Comparison of ENCODE assay signal across 1 fruit fly cellular context in the genomic region with DNA sequence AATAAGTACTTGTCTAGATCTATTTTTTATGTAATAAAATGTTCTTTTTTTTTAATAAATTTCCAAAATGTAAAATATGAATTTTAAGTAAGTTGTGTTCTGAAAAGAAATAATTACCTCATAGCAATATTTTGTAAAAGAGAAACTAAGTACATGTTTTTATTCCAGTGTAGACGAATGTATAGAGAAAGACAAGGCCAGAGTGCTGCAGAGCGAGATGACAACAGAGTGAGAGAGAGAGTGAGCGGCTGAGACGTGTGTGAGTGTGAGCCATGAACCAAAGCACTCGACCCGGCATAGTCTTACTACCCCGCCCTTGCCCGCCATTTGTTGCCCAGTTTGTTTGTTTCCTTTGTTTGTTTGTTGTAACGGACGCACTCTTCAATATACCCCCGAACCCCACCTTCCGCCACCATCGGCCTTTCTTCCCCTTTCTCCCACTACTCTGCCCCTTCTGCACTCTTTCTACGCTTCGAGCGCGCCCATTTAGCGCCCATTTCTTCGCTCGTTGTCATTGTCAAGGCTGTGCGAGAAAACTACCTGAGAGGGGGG.
TF ChIP-seq lines count a peak whose summit lies in the region.

No protein-coding gene starts in this region.

TF ChIP-seq in whole organism, embryonic, 481 proteins besides CTCF, POLR2A, EP300 and RAD21 (continued from another document and continues in another):
- TF ChIP-seq nerfin-2 (GFP tag; IDR thresholded peaks at IDR 0.05; lab: Robert Waterston, UW; ENCODE audit: partially characterized antibody) (0 out of 2 replicates have a peak, but pooled peaks have one; percentile 14), sug (tag; optimal IDR thresholded peaks at IDR 0.05; lab: Kevin White, UChicago) (peak; percentile 23), CG12155 (GFP tag; optimal IDR thresholded peaks at IDR 0.05; lab: Kevin White, UChicago) (no peak), ken (GFP tag; IDR thresholded peaks at IDR 0.05; lab: Robert Waterston, UW) (peak; percentile 80), ranshi (GFP tag; IDR thresholded peaks at IDR 0.05; lab: Robert Waterston, UW) (peak; percentile 36; the same call in 1 of the 2 replicates), CG1792 (GFP tag; optimal IDR thresholded peaks at IDR 0.05; lab: Kevin White, UChicago) (peak; percentile 50), row (GFP tag; IDR thresholded peaks at IDR 0.05; lab: Robert Waterston, UW) (peak; percentile 57; the same call in 2 of the 3 replicates), NC2α (GFP tag; optimal IDR thresholded peaks at IDR 0.05; lab: Kevin White, UChicago) (peak; percentile 41), Trl (optimal IDR thresholded peaks at IDR 0.05; lab: Kevin White, UChicago) (peak; percentile 69 to 70), Trl (GFP tag; optimal IDR thresholded peaks at IDR 0.05; lab: Kevin White, UChicago) (peak; percentile 61), CG8765 (GFP tag; IDR thresholded peaks at IDR 0.05; lab: Robert Waterston, UW) (peak; percentile 29; the same call in 1 of the 2 replicates), Vsx1 (GFP tag; optimal IDR thresholded peaks at IDR 0.05; lab: Kevin White, UChicago) (peak; percentile 2), CG9727 (GFP tag; optimal IDR thresholded peaks at IDR 0.05; lab: Kevin White, UChicago) (peak; percentile 81), CG8924 (tag; optimal IDR thresholded peaks at IDR 0.05; lab: Kevin White, UChicago) (peak; percentile 73), CG1024 (GFP tag; IDR thresholded peaks at IDR 0.05; lab: Robert Waterston, UW) (no peak), da (GFP tag; optimal IDR thresholded peaks at IDR 0.05; lab: Kevin White, UChicago) (no peak), CG10543 (GFP tag; optimal IDR thresholded peaks at IDR 0.05; lab: Kevin White, UChicago) (peak; percentile 43), disco-r (GFP tag; optimal IDR thresholded peaks at IDR 0.05; lab: Kevin White, UChicago) (peak; percentile 5), CG16863 (GFP tag; optimal IDR thresholded peaks at IDR 0.05; lab: Kevin White, UChicago) (peak; percentile 22), lmd (GFP tag; IDR thresholded peaks at IDR 0.05; lab: Robert Waterston, UW) (no peak), CG18599 (GFP tag; optimal IDR thresholded peaks at IDR 0.05; lab: Kevin White, UChicago) (peak; percentile 74), CG6813 (GFP tag; optimal IDR thresholded peaks at IDR 0.05; lab: Kevin White, UChicago) (peak; percentile 85), Med (GFP tag; lab: Kevin White, UChicago) (peak; percentile 91), corto (GFP tag; optimal IDR thresholded peaks at IDR 0.05; lab: Kevin White, UChicago) (no peak), CG32532 (GFP tag; IDR thresholded peaks at IDR 0.05; lab: Robert Waterston, UW) (peak; percentile 50; the same call in 1 of the 2 replicates), ewg (GFP tag; optimal IDR thresholded peaks at IDR 0.05; lab: Kevin White, UChicago) (peak; percentile 64), CG7928 (GFP tag; optimal IDR thresholded peaks at IDR 0.05; lab: Kevin White, UChicago) (no peak), CG6683 (GFP tag; optimal IDR thresholded peaks at IDR 0.05; lab: Kevin White, UChicago) (no peak), bab2 (GFP tag; optimal IDR thresholded peaks at IDR 0.05; lab: Kevin White, UChicago) (peak; percentile 33), slbo (GFP tag; IDR thresholded peaks at IDR 0.05; lab: Robert Waterston, UW) (peak; percentile 50), CG12236 (GFP tag; optimal IDR thresholded peaks at IDR 0.05; lab: Kevin White, UChicago) (no peak), NC2β (GFP tag; optimal IDR thresholded peaks at IDR 0.05; lab: Kevin White, UChicago) (peak; percentile 59), C15 (GFP tag; IDR thresholded peaks at IDR 0.05; lab: Robert Waterston, UW) (no peak), CG8290 (GFP tag; optimal IDR thresholded peaks at IDR 0.05; lab: Kevin White, UChicago) (no peak), CG8290 (tag; optimal IDR thresholded peaks at IDR 0.05; lab: Kevin White, UChicago) (peak; percentile 47 to 71), jumu (GFP tag; optimal IDR thresholded peaks at IDR 0.05; lab: Kevin White, UChicago) (peak; percentile 47), CG18476 (GFP tag; optimal IDR thresholded peaks at IDR 0.05; lab: Kevin White, UChicago) (peak; percentile 3), Dfd (GFP tag; optimal IDR thresholded peaks at IDR 0.05; lab: Kevin White, UChicago) (no peak), CG11696 (GFP tag; IDR thresholded peaks at IDR 0.05; lab: Robert Waterston, UW) (no peak), pum (GFP tag; optimal IDR thresholded peaks at IDR 0.05; lab: Kevin White, UChicago) (peak; percentile 14), hkb (optimal IDR thresholded peaks at IDR 0.05; lab: Kevin White, UChicago) (no peak), hkb (GFP tag; IDR thresholded peaks at IDR 0.05; lab: Robert Waterston, UW) (peak; percentile 73), CG4424 (GFP tag; optimal IDR thresholded peaks at IDR 0.05; lab: Kevin White, UChicago) (peak; percentile 33), shn (GFP tag; optimal IDR thresholded peaks at IDR 0.05; lab: Kevin White, UChicago) (peak; percentile 2), nmo (GFP tag; optimal IDR thresholded peaks at IDR 0.05; lab: Kevin White, UChicago) (peak; percentile 67), CG12391 (tag; optimal IDR thresholded peaks at IDR 0.05; lab: Kevin White, UChicago) (peak; percentile 81), BEAF-32 (GFP tag; optimal IDR thresholded peaks at IDR 0.05; lab: Kevin White, UChicago) (no peak), CG10959 (GFP tag; IDR thresholded peaks at IDR 0.05; lab: Robert Waterston, UW) (peak; percentile 59), CG15479 (GFP tag; optimal IDR thresholded peaks at IDR 0.05; lab: Kevin White, UChicago) (no peak), CG17361 (GFP tag; IDR thresholded peaks at IDR 0.05; lab: Robert Waterston, UW) (peak; percentile 97; the same call in 2 of the 3 replicates), Rx (GFP tag; IDR thresholded peaks at IDR 0.05; lab: Robert Waterston, UW) (peak; percentile 60), cwo (GFP tag; optimal IDR thresholded peaks at IDR 0.05; lab: Kevin White, UChicago) (no peak), H2.0 (GFP tag; IDR thresholded peaks at IDR 0.05; lab: Robert Waterston, UW) (0 out of 2 replicates have a peak, but pooled peaks have one; percentile 16), Tbp (GFP tag; optimal IDR thresholded peaks at IDR 0.05; lab: Kevin White, UChicago) (no peak), Bgb (GFP tag; IDR thresholded peaks at IDR 0.05; lab: Robert Waterston, UW; ENCODE audit: partially characterized antibody) (peak; percentile 62; the same call in 1 of the 2 replicates), psq (GFP tag; optimal IDR thresholded peaks at IDR 0.05; lab: Kevin White, UChicago) (peak; percentile 87), CG12071 (GFP tag; optimal IDR thresholded peaks at IDR 0.05; lab: Kevin White, UChicago) (peak; percentile 79), CG2199 (GFP tag; IDR thresholded peaks at IDR 0.05; lab: Robert Waterston, UW) (0 out of 3 replicates have a peak, but pooled peaks have one; percentile 63), CG6272 (GFP tag; IDR thresholded peaks at IDR 0.05; lab: Robert Waterston, UW) (0 out of 2 replicates have a peak, but pooled peaks have one; percentile 30), CG11247 (GFP tag; IDR thresholded peaks at IDR 0.05; lab: Robert Waterston, UW) (peak; percentile 59), CG2678 (tag; optimal IDR thresholded peaks at IDR 0.05; lab: Kevin White, UChicago) (peak; percentile 81), Atf-2 (GFP tag; optimal IDR thresholded peaks at IDR 0.05; lab: Kevin White, UChicago) (no peak), CG3995 (GFP tag; optimal IDR thresholded peaks at IDR 0.05; lab: Kevin White, UChicago) (no peak), stwl (tag; optimal IDR thresholded peaks at IDR 0.05; lab: Kevin White, UChicago) (no peak), fd96Cb (tag; optimal IDR thresholded peaks at IDR 0.05; lab: Kevin White, UChicago) (peak; percentile 23), CG11560 (tag; IDR thresholded peaks at IDR 0.05; lab: Robert Waterston, UW) (0 out of 3 replicates have a peak, but pooled peaks have one; percentile 36), Deaf1 (tag; optimal IDR thresholded peaks at IDR 0.05; lab: Kevin White, UChicago) (peak; percentile 21), CG34422 (GFP tag; IDR thresholded peaks at IDR 0.05; lab: Robert Waterston, UW) (peak; percentile 74; the same call in 1 of the 3 replicates), tin (GFP tag; optimal IDR thresholded peaks at IDR 0.05; lab: Kevin White, UChicago) (peak; percentile 35), abd-A (tag; optimal IDR thresholded peaks at IDR 0.05; lab: Kevin White, UChicago) (peak; percentile 97), MTF-1 (GFP tag; optimal IDR thresholded peaks at IDR 0.05; lab: Kevin White, UChicago; ENCODE audit: borderline replicate concordance) (peak; percentile 73), mam (GFP tag; optimal IDR thresholded peaks at IDR 0.05; lab: Kevin White, UChicago) (no peak), HLHmδ (GFP tag; optimal IDR thresholded peaks at IDR 0.05; lab: Kevin White, UChicago) (peak; percentile 91), CG17568 (GFP tag; optimal IDR thresholded peaks at IDR 0.05; lab: Kevin White, UChicago) (peak; percentile 53), Optix (GFP tag; IDR thresholded peaks at IDR 0.05; lab: Robert Waterston, UW) (peak; percentile 61; the same call in 1 of the 3 replicates), aop (GFP tag; IDR thresholded peaks at IDR 0.05; lab: Robert Waterston, UW) (peak; percentile 84; the same call in 1 of the 2 replicates), CG2889 (GFP tag; IDR thresholded peaks at IDR 0.05; lab: Robert Waterston, UW) (no peak), zfh1 (GFP tag; IDR thresholded peaks at IDR 0.05; lab: Robert Waterston, UW) (peak; percentile 80), CG1647 (GFP tag; optimal IDR thresholded peaks at IDR 0.05; lab: Kevin White, UChicago) (peak; percentile 25), Ada2b (GFP tag; IDR thresholded peaks at IDR 0.05; lab: Robert Waterston, UW) (peak; percentile 14), fru (optimal IDR thresholded peaks at IDR 0.05; lab: Kevin White, UChicago) (no peak), fd3F (GFP tag; optimal IDR thresholded peaks at IDR 0.05; lab: Kevin White, UChicago) (no peak), CG13775 (GFP tag; optimal IDR thresholded peaks at IDR 0.05; lab: Kevin White, UChicago) (peak; percentile 50), CG10274 (GFP tag; optimal IDR thresholded peaks at IDR 0.05; lab: Kevin White, UChicago) (peak; percentile 11), CG31365 (tag; optimal IDR thresholded peaks at IDR 0.05; lab: Kevin White, UChicago) (peak; percentile 56), CG2129 (GFP tag; IDR thresholded peaks at IDR 0.05; lab: Robert Waterston, UW; ENCODE audit: partially characterized antibody) (no peak), onecut (GFP tag; IDR thresholded peaks at IDR 0.05; lab: Robert Waterston, UW) (peak; percentile 63), CG15269 (tag; optimal IDR thresholded peaks at IDR 0.05; lab: Kevin White, UChicago) (peak; percentile 67), Hr78 (GFP tag; optimal IDR thresholded peaks at IDR 0.05; lab: Kevin White, UChicago) (peak in 1 of 2 experiments; percentile 95), sd (tag; optimal IDR thresholded peaks at IDR 0.05; lab: Kevin White, UChicago) (peak; percentile 25), cas (GFP tag; IDR thresholded peaks at IDR 0.05; lab: Robert Waterston, UW) (no peak; the same call in 1 of the 2 replicates), CG8478 (optimal IDR thresholded peaks at IDR 0.05; lab: Kevin White, UChicago) (no peak), amos (GFP tag; IDR thresholded peaks at IDR 0.05; lab: Robert Waterston, UW; ENCODE audit: partially characterized antibody) (no peak), Xrp1 (GFP tag; IDR thresholded peaks at IDR 0.05; lab: Robert Waterston, UW) (peak; percentile 65), CG3407 (GFP tag; optimal IDR thresholded peaks at IDR 0.05; lab: Kevin White, UChicago) (peak; percentile 86), chif (GFP tag; optimal IDR thresholded peaks at IDR 0.05; lab: Kevin White, UChicago) (peak in 1 of 2 experiments; percentile 2), CG15514 (GFP tag; optimal IDR thresholded peaks at IDR 0.05; lab: Kevin White, UChicago) (peak; percentile 51), sr (GFP tag; IDR thresholded peaks at IDR 0.05; lab: Robert Waterston, UW) (peak; percentile 30; the same call in 1 of the 3 replicates), HmgZ (tag; optimal IDR thresholded peaks at IDR 0.05; lab: Kevin White, UChicago) (peak; percentile 37), Asciz (GFP tag; optimal IDR thresholded peaks at IDR 0.05; lab: Kevin White, UChicago) (peak; percentile 77), CG10267 (tag; optimal IDR thresholded peaks at IDR 0.05; lab: Kevin White, UChicago) (peak; percentile 46), CG17328 (GFP tag; IDR thresholded peaks at IDR 0.05; lab: Robert Waterston, UW) (peak; percentile 35; the same call in 1 of the 2 replicates), CG8388 (GFP tag; optimal IDR thresholded peaks at IDR 0.05; lab: Kevin White, UChicago) (peak; percentile 54), bcd (GFP tag; optimal IDR thresholded peaks at IDR 0.05; lab: Kevin White, UChicago) (peak; percentile 74), esg (GFP tag; conservative IDR thresholded peaks at IDR 0.05; lab: Robert Waterston, UW) (no peak), Aef1 (GFP tag; IDR thresholded peaks at IDR 0.05; lab: Robert Waterston, UW) (0 out of 3 replicates have a peak, but pooled peaks have one; percentile 36), CG10654 (GFP tag; optimal IDR thresholded peaks at IDR 0.05; lab: Kevin White, UChicago) (peak; percentile 45), CG8281 (tag; optimal IDR thresholded peaks at IDR 0.05; lab: Kevin White, UChicago) (peak; percentile 24), Jarid2 (GFP tag; optimal IDR thresholded peaks at IDR 0.05; lab: Kevin White, UChicago) (peak; percentile 33), Hand (GFP tag; optimal IDR thresholded peaks at IDR 0.05; lab: Kevin White, UChicago) (peak; percentile 4), pnt (GFP tag; optimal IDR thresholded peaks at IDR 0.05; lab: Kevin White, UChicago) (peak; percentile 36), Dip2 (GFP tag; IDR thresholded peaks at IDR 0.05; lab: Robert Waterston, UW) (no peak), Hr51 (GFP tag; optimal IDR thresholded peaks at IDR 0.05; lab: Kevin White, UChicago) (peak in 1 of 2 experiments; percentile 76), Hsf (GFP tag; optimal IDR thresholded peaks at IDR 0.05; lab: Kevin White, UChicago) (no peak), CG30403 (GFP tag; optimal IDR thresholded peaks at IDR 0.05; lab: Kevin White, UChicago) (peak; percentile 66), slp2 (GFP tag; optimal IDR thresholded peaks at IDR 0.05; lab: Kevin White, UChicago) (peak; percentile 41), CG9797 (GFP tag; optimal IDR thresholded peaks at IDR 0.05; lab: Kevin White, UChicago) (peak; percentile 4), lola (GFP tag; optimal IDR thresholded peaks at IDR 0.05; lab: Kevin White, UChicago) (peak in 1 of 3 experiments; percentile 88), E2f2 (GFP tag; IDR thresholded peaks at IDR 0.05; lab: Robert Waterston, UW) (peak; percentile 36; the same call in 1 of the 2 replicates), CG12104 (GFP tag; optimal IDR thresholded peaks at IDR 0.05; lab: Kevin White, UChicago) (peak; percentile 31), CG4820 (GFP tag; optimal IDR thresholded peaks at IDR 0.05; lab: Kevin White, UChicago) (peak; percentile 18)
